Fruit fly (Drosophila melanogaster): ENCODE measurements around the gene CG13698.

Gene CG13698

DNA sequence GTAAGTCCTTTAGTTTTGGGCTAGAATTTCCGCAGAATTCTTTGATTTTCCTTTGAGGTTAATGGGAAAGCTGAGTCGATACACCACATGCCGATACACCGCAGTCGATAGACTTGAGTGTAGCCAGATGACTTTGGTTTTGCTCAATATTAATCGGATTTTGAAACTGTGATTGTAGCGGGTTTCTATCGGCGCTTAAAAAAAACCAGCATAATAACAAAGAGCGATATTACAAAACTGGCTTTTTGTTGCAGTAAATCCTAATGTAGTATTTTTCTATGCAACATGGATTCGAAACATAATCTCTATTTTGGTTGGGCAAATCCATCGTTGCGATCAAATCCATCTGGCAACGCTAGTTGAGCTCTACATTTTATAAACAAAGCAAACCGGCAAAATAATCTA is 3.5 kb upstream of the CG13698 start, which contains the start of the genes Polr3D and mus304 (continued):
- TF ChIP-seq Trl (optimal IDR thresholded peaks at IDR 0.05) (no peak), Trl (GFP tag; optimal IDR thresholded peaks at IDR 0.05) (peak; percentile 39), CG4854 (GFP tag; optimal IDR thresholded peaks at IDR 0.05) (no peak), Bdp1 (GFP tag; optimal IDR thresholded peaks at IDR 0.05) (no peak), CG15269 (tag; optimal IDR thresholded peaks at IDR 0.05) (no peak), CG18476 (GFP tag; optimal IDR thresholded peaks at IDR 0.05) (no peak), Dfd (GFP tag; optimal IDR thresholded peaks at IDR 0.05) (no peak), Nf-YC (tag; optimal IDR thresholded peaks at IDR 0.05) (peak; percentile 42), ttk (GFP tag; IDR thresholded peaks at IDR 0.05) (no peak), lbe (GFP tag; optimal IDR thresholded peaks at IDR 0.05) (no peak), B-H2 (GFP tag; optimal IDR thresholded peaks at IDR 0.05) (peak; percentile 17), stc (GFP tag; IDR thresholded peaks at IDR 0.05) (no peak), nmo (GFP tag; optimal IDR thresholded peaks at IDR 0.05) (peak; percentile 70), cato (GFP tag; optimal IDR thresholded peaks at IDR 0.05; ENCODE audit: borderline replicate concordance) (no peak), slou (GFP tag; optimal IDR thresholded peaks at IDR 0.05) (no peak), stwl (tag; optimal IDR thresholded peaks at IDR 0.05) (peak; percentile 74), Hand (GFP tag; optimal IDR thresholded peaks at IDR 0.05) (no peak), trh (GFP tag; optimal IDR thresholded peaks at IDR 0.05) (no peak), gce (GFP tag; IDR thresholded peaks at IDR 0.05) (no peak), CG6254 (GFP tag; optimal IDR thresholded peaks at IDR 0.05) (no peak), chinmo (GFP tag; IDR thresholded peaks at IDR 0.05; ENCODE audit: partially characterized antibody) (no peak), unpg (GFP tag; optimal IDR thresholded peaks at IDR 0.05) (peak; percentile 14), CG17568 (GFP tag; optimal IDR thresholded peaks at IDR 0.05) (no peak), CG14667 (GFP tag; IDR thresholded peaks at IDR 0.05) (no peak), CG15073 (GFP tag; optimal IDR thresholded peaks at IDR 0.05) (no peak), CG4282 (GFP tag; optimal IDR thresholded peaks at IDR 0.05) (no peak), ind (GFP tag; optimal IDR thresholded peaks at IDR 0.05) (peak; percentile 14), D19B (GFP tag; optimal IDR thresholded peaks at IDR 0.05) (no peak), fd102C (GFP tag; optimal IDR thresholded peaks at IDR 0.05) (no peak), tx (GFP tag; optimal IDR thresholded peaks at IDR 0.05) (no peak), CG11247 (GFP tag; IDR thresholded peaks at IDR 0.05) (no peak), nom (GFP tag; optimal IDR thresholded peaks at IDR 0.05) (no peak), seq (GFP tag; IDR thresholded peaks at IDR 0.05) (no peak), unc-4 (GFP tag; IDR thresholded peaks at IDR 0.05; ENCODE audit: partially characterized antibody) (peak; percentile 59; the same call in 1 of the 2 replicates), CG2889 (GFP tag; IDR thresholded peaks at IDR 0.05) (no peak), gsb-n (tag; optimal IDR thresholded peaks at IDR 0.05) (no peak), crp (GFP tag; optimal IDR thresholded peaks at IDR 0.05) (peak in 1 of 2 experiments; percentile 43), Drgx (GFP tag; IDR thresholded peaks at IDR 0.05) (no peak), dati (GFP tag; IDR thresholded peaks at IDR 0.05) (no peak), CG10209 (GFP tag; optimal IDR thresholded peaks at IDR 0.05) (no peak), Gsc (GFP tag; IDR thresholded peaks at IDR 0.05) (no peak), dmrt11E (tag; optimal IDR thresholded peaks at IDR 0.05) (no peak), exex (tag; optimal IDR thresholded peaks at IDR 0.05) (no peak), ap (GFP tag; IDR thresholded peaks at IDR 0.05) (no peak), Lim3 (GFP tag; IDR thresholded peaks at IDR 0.05) (no peak), BtbVII (GFP tag; optimal IDR thresholded peaks at IDR 0.05) (no peak), CG31441 (GFP tag; IDR thresholded peaks at IDR 0.05) (no peak), Myb (GFP tag; optimal IDR thresholded peaks at IDR 0.05) (peak; percentile 80), CG42726 (GFP tag; IDR thresholded peaks at IDR 0.05; ENCODE audit: partially characterized antibody) (no peak), cg (GFP tag; optimal IDR thresholded peaks at IDR 0.05) (no peak), CG13424 (tag; optimal IDR thresholded peaks at IDR 0.05) (peak; percentile 36), rib (GFP tag; IDR thresholded peaks at IDR 0.05) (no peak)
